Worm (Caenorhabditis elegans): Measurements from ENCODE around the gene fbxa-182.

The fbxa-182 gene

ce11 chrII:2363673-2364072 is 48.9 kb downstream of the fbxa-182 start, which contains the start of gene F43C11.11:
Gene F43C11.11 (minus strand): TSS chrII:2363773.
- TF ChIP-seq aly-1 (tag; optimal IDR thresholded peaks at IDR 0.05) (no peak), tra-4 (tag; optimal IDR thresholded peaks at IDR 0.05) (no peak)

- no peak for TF ChIP-seq ceh-13 (GFP tag; optimal IDR thresholded peaks at IDR 0.05)
Measured at ce11 chrII:2359965-2360364, 52.6 kb downstream of the fbxa-182 start, which contains the start of gene F43C11.16. Gene F43C11.16 (minus strand): TSS chrII:2360065.
